Worm (Caenorhabditis elegans): ENCODE data around the gene such-1.

- TF ChIP-seq che-1 (tag; optimal IDR thresholded peaks at IDR 0.05) (no peak), ceh-6 (GFP tag; optimal IDR thresholded peaks at IDR 0.05) (no peak), pha-4 (tag; optimal IDR thresholded peaks at IDR 0.05) (no peak)
Measured at ce11 chrIII:11487245-11487644, 36.3 kb downstream of the such-1 start, which contains the start of gene popl-5.

Measured in whole organism, late embryonic.